Fruit fly (Drosophila melanogaster): ENCODE data around the gene Fim.

Gene Fim

dm6 chrX:17294169-17294833 lies 7.4 kb downstream of the Fim start (continued):
- TF ChIP-seq Elba2 (GFP tag; optimal IDR thresholded peaks at IDR 0.05) (no peak), CG30403 (GFP tag; optimal IDR thresholded peaks at IDR 0.05) (no peak), psq (GFP tag; optimal IDR thresholded peaks at IDR 0.05) (no peak), CG11085 (GFP tag; IDR thresholded peaks at IDR 0.05) (no peak), Chrac-16 (GFP tag; optimal IDR thresholded peaks at IDR 0.05) (no peak), ham (GFP tag; IDR thresholded peaks at IDR 0.05) (no peak), CG8281 (tag; optimal IDR thresholded peaks at IDR 0.05) (peak; percentile 13), amos (GFP tag; IDR thresholded peaks at IDR 0.05; ENCODE audit: partially characterized antibody) (no peak), H15 (GFP tag; IDR thresholded peaks at IDR 0.05) (no peak), Ada2b (GFP tag; IDR thresholded peaks at IDR 0.05) (no peak), CG10366 (GFP tag; IDR thresholded peaks at IDR 0.05) (no peak), Taf1 (GFP tag; IDR thresholded peaks at IDR 0.05) (no peak), caup (GFP tag; optimal IDR thresholded peaks at IDR 0.05; ENCODE audit: severe bottlenecking) (peak; percentile 47), Trl (optimal IDR thresholded peaks at IDR 0.05) (no peak), Trl (GFP tag; optimal IDR thresholded peaks at IDR 0.05) (peak; percentile 24), Oaz (GFP tag; IDR thresholded peaks at IDR 0.05) (no peak), Six4 (GFP tag; optimal IDR thresholded peaks at IDR 0.05) (no peak), Xrp1 (GFP tag; IDR thresholded peaks at IDR 0.05) (peak; percentile 61), mld (GFP tag; IDR thresholded peaks at IDR 0.05; ENCODE audit: partially characterized antibody) (0 out of 3 replicates have a peak, but pooled peaks have one; percentile 42), CG9215 (GFP tag; IDR thresholded peaks at IDR 0.05) (no peak), chif (GFP tag; optimal IDR thresholded peaks at IDR 0.05) (no peak), B-H1 (GFP tag; IDR thresholded peaks at IDR 0.05) (no peak), wor (GFP tag; IDR thresholded peaks at IDR 0.05) (no peak), Nf-YB (GFP tag; optimal IDR thresholded peaks at IDR 0.05) (no peak), CG4328 (GFP tag; optimal IDR thresholded peaks at IDR 0.05) (peak; percentile 48), CG3281 (GFP tag; optimal IDR thresholded peaks at IDR 0.05) (no peak), CG34224 (GFP tag; IDR thresholded peaks at IDR 0.05; ENCODE audit: partially characterized antibody) (no peak), CG34422 (GFP tag; IDR thresholded peaks at IDR 0.05) (peak; percentile 31; the same call in 1 of the 3 replicates), CG12071 (GFP tag; optimal IDR thresholded peaks at IDR 0.05) (peak; percentile 72), CG11398 (GFP tag; optimal IDR thresholded peaks at IDR 0.05) (no peak), Hey (tag; optimal IDR thresholded peaks at IDR 0.05) (peak; percentile 12), wek (GFP tag; optimal IDR thresholded peaks at IDR 0.05) (peak; percentile 52), Hsf (GFP tag; optimal IDR thresholded peaks at IDR 0.05) (no peak), CG7987 (GFP tag; optimal IDR thresholded peaks at IDR 0.05) (peak; percentile 56), CG6175 (GFP tag; IDR thresholded peaks at IDR 0.05) (no peak), odd (GFP tag; optimal IDR thresholded peaks at IDR 0.05) (peak; percentile 7), prd (optimal IDR thresholded peaks at IDR 0.05) (no peak), prd (GFP tag; IDR thresholded peaks at IDR 0.05) (no peak), HLH3B (GFP tag; IDR thresholded peaks at IDR 0.05) (peak; percentile 29; the same call in 1 of the 2 replicates), CG4707 (GFP tag; optimal IDR thresholded peaks at IDR 0.05) (peak; percentile 27), Antp (GFP tag; optimal IDR thresholded peaks at IDR 0.05) (no peak), slp2 (GFP tag; optimal IDR thresholded peaks at IDR 0.05) (no peak), phol (tag; optimal IDR thresholded peaks at IDR 0.05) (no peak), nau (GFP tag; optimal IDR thresholded peaks at IDR 0.05) (peak; percentile 33), CG43689 (GFP tag; IDR thresholded peaks at IDR 0.05) (no peak), pros (GFP tag; optimal IDR thresholded peaks at IDR 0.05) (no peak), MESR4 (GFP tag; optimal IDR thresholded peaks at IDR 0.05) (no peak), Blimp-1 (GFP tag; optimal IDR thresholded peaks at IDR 0.05) (no peak), Opbp (GFP tag; IDR thresholded peaks at IDR 0.05; ENCODE audit: partially characterized antibody) (no peak), CG14965 (GFP tag; optimal IDR thresholded peaks at IDR 0.05; ENCODE audit: borderline replicate concordance) (no peak), CG18619 (GFP tag; optimal IDR thresholded peaks at IDR 0.05) (no peak)

Measured in whole organism, embryonic.